Fruit fly (Drosophila melanogaster): ENCODE data around the gene SNF4Agamma.
A peak's percentile ranks its signal among the peaks of the same experiment; 100 is the strongest.

SNF4Agamma gene

dm6 chr3R:21101453-21102214 is 38.9 kb upstream of the SNF4Agamma start, which contains the start of the genes CG7044 and Tbc1d22:
CG7044 (minus strand) TSS chr3R:21101718.
Tbc1d22 (plus strand) TSS chr3R:21102199.
- TF ChIP-seq CG4496 (GFP tag; IDR thresholded peaks at IDR 0.05) (0 out of 3 replicates have a peak, but pooled peaks have one; percentile 12), CG17806 (tag; optimal IDR thresholded peaks at IDR 0.05) (no peak), CG15710 (tag; optimal IDR thresholded peaks at IDR 0.05) (peak; percentile 43), CG9948 (tag; optimal IDR thresholded peaks at IDR 0.05) (peak; percentile 26), rn (GFP tag; IDR thresholded peaks at IDR 0.05) (no peak), CG34367 (tag; optimal IDR thresholded peaks at IDR 0.05) (peak; percentile 31), Snoo (tag; optimal IDR thresholded peaks at IDR 0.05) (peak; percentile 21), Pif1A (GFP tag; optimal IDR thresholded peaks at IDR 0.05) (no peak), Pif1B (GFP tag; optimal IDR thresholded peaks at IDR 0.05) (no peak), EcR (GFP tag; optimal IDR thresholded peaks at IDR 0.05) (no peak)

dm6 chr3R:21102477-21102876 is 38.1 kb upstream of the SNF4Agamma start:
- TF ChIP-seq CG17806 (tag; optimal IDR thresholded peaks at IDR 0.05): no peak
- no peak for TF ChIP-seq fd96Ca (GFP tag; IDR thresholded peaks at IDR 0.05)
- TF ChIP-seq CG8301 (tag; optimal IDR thresholded peaks at IDR 0.05): no peak
- no peak for TF ChIP-seq CG8159 (tag; optimal IDR thresholded peaks at IDR 0.05)
- no peak for TF ChIP-seq CG9948 (tag; optimal IDR thresholded peaks at IDR 0.05)
- TF ChIP-seq Snoo (tag; optimal IDR thresholded peaks at IDR 0.05): no peak
- no peak for TF ChIP-seq CG34367 (tag; optimal IDR thresholded peaks at IDR 0.05)
- TF ChIP-seq CG32121 (GFP tag; IDR thresholded peaks at IDR 0.05): no peak

dm6 chr3R:21107907-21108591 is 32.5 kb upstream of the SNF4Agamma start, which contains the start of the genes Sec15 and rtet:
Sec15 (minus strand) TSS chr3R:21107972.
rtet (plus strand) TSS chr3R:21108446.
- no peak for TF ChIP-seq CG8159 (tag; optimal IDR thresholded peaks at IDR 0.05)
- TF ChIP-seq rn (GFP tag; IDR thresholded peaks at IDR 0.05): no peak
- peak; percentile 30 for TF ChIP-seq CG9948 (tag; optimal IDR thresholded peaks at IDR 0.05)
- no peak for TF ChIP-seq CG10348 (GFP tag; IDR thresholded peaks at IDR 0.05)
- TF ChIP-seq CG15710 (tag; optimal IDR thresholded peaks at IDR 0.05): peak; percentile 47
- TF ChIP-seq Ets98B (GFP tag; IDR thresholded peaks at IDR 0.05): peak; percentile 58
- no peak for TF ChIP-seq gl (tag; optimal IDR thresholded peaks at IDR 0.05)
- no peak for TF ChIP-seq Pif1A (GFP tag; optimal IDR thresholded peaks at IDR 0.05)
- TF ChIP-seq Snoo (tag; optimal IDR thresholded peaks at IDR 0.05): no peak
- TF ChIP-seq CG32121 (GFP tag; IDR thresholded peaks at IDR 0.05): peak; percentile 52
- TF ChIP-seq fd96Ca (GFP tag; IDR thresholded peaks at IDR 0.05): peak; percentile 66
- TF ChIP-seq CG4496 (GFP tag; IDR thresholded peaks at IDR 0.05): peak; percentile 63; the same call in 1 of the 3 replicates
- TF ChIP-seq CG8301 (tag; optimal IDR thresholded peaks at IDR 0.05): no peak
- no peak for TF ChIP-seq CG14655 (GFP tag; optimal IDR thresholded peaks at IDR 0.05)
- peak; percentile 27 for TF ChIP-seq CG34367 (tag; optimal IDR thresholded peaks at IDR 0.05)
- no peak for TF ChIP-seq D1 (tag; optimal IDR thresholded peaks at IDR 0.05)
- no peak for TF ChIP-seq Pif1B (GFP tag; optimal IDR thresholded peaks at IDR 0.05)
- no peak for TF ChIP-seq CG13204 (GFP tag; optimal IDR thresholded peaks at IDR 0.05)
- peak; percentile 27; the same call in 1 of the 2 replicates for TF ChIP-seq CG12605 (GFP tag; IDR thresholded peaks at IDR 0.05)
- TF ChIP-seq CG17806 (tag; optimal IDR thresholded peaks at IDR 0.05): peak; percentile 6
- no peak for TF ChIP-seq EcR (GFP tag; optimal IDR thresholded peaks at IDR 0.05)

dm6 chr3R:21109712-21110111 is 30.8 kb upstream of the SNF4Agamma start:
- TF ChIP-seq CG4496 (GFP tag; IDR thresholded peaks at IDR 0.05) (no peak), Pif1A (GFP tag; optimal IDR thresholded peaks at IDR 0.05) (no peak), Pif1B (GFP tag; optimal IDR thresholded peaks at IDR 0.05) (no peak)

- TF ChIP-seq CG34367 (tag; optimal IDR thresholded peaks at IDR 0.05) (peak; percentile 12), CG8159 (tag; optimal IDR thresholded peaks at IDR 0.05) (peak; percentile 39), CG15710 (tag; optimal IDR thresholded peaks at IDR 0.05) (peak; percentile 43), CG8301 (tag; optimal IDR thresholded peaks at IDR 0.05) (no peak)
Measured at dm6 chr3R:21111046-21111480, 29.5 kb upstream of the SNF4Agamma start, which contains the start of gene Rab11. Rab11 (plus strand) TSS chr3R:21111408.

- TF ChIP-seq gl (tag; optimal IDR thresholded peaks at IDR 0.05): no peak
- TF ChIP-seq CG32121 (GFP tag; IDR thresholded peaks at IDR 0.05): 0 out of 2 replicates have a peak, but pooled peaks have one; percentile 10
- TF ChIP-seq Pif1A (GFP tag; optimal IDR thresholded peaks at IDR 0.05): no peak
- peak; percentile 89 for TF ChIP-seq EcR (GFP tag; optimal IDR thresholded peaks at IDR 0.05)
- no peak for TF ChIP-seq Snoo (tag; optimal IDR thresholded peaks at IDR 0.05)
- peak; percentile 44 for TF ChIP-seq Ets98B (GFP tag; IDR thresholded peaks at IDR 0.05)
- peak; percentile 18 for TF ChIP-seq CG9948 (tag; optimal IDR thresholded peaks at IDR 0.05)
- TF ChIP-seq CG10348 (GFP tag; IDR thresholded peaks at IDR 0.05): no peak
- TF ChIP-seq Pif1B (GFP tag; optimal IDR thresholded peaks at IDR 0.05): no peak
- TF ChIP-seq CG17806 (tag; optimal IDR thresholded peaks at IDR 0.05): peak; percentile 16
- TF ChIP-seq CG8159 (tag; optimal IDR thresholded peaks at IDR 0.05): peak; percentile 3
- no peak for TF ChIP-seq CG15710 (tag; optimal IDR thresholded peaks at IDR 0.05)
- TF ChIP-seq fd96Ca (GFP tag; IDR thresholded peaks at IDR 0.05): 0 out of 3 replicates have a peak, but pooled peaks have one; percentile 57
- TF ChIP-seq CG12605 (GFP tag; IDR thresholded peaks at IDR 0.05): no peak
- TF ChIP-seq CG13204 (GFP tag; optimal IDR thresholded peaks at IDR 0.05): no peak
- TF ChIP-seq D1 (tag; optimal IDR thresholded peaks at IDR 0.05): no peak
- TF ChIP-seq CG4496 (GFP tag; IDR thresholded peaks at IDR 0.05): 0 out of 3 replicates have a peak, but pooled peaks have one; percentile 6
- TF ChIP-seq rn (GFP tag; IDR thresholded peaks at IDR 0.05): no peak
- peak; percentile 55 for TF ChIP-seq CG8301 (tag; optimal IDR thresholded peaks at IDR 0.05)
- no peak for TF ChIP-seq CG34367 (tag; optimal IDR thresholded peaks at IDR 0.05)
- no peak for TF ChIP-seq CG14655 (GFP tag; optimal IDR thresholded peaks at IDR 0.05)
Measured at dm6 chr3R:21111964-21112740, 28.4 kb upstream of the SNF4Agamma start.

Measured in whole organism, pupa.